Worm (Caenorhabditis elegans) whole organism, young adult: ENCODE data around the gene lgc-49.

Experiments used
- B0019.2 ChIP-seq: fragments of 200-800 bp; sonication (Bioruptor generic); conservative IDR thresholded peaks from 2 replicates; pipeline ENCODE4 v1.3.6; 2022; ENCODE audit warnings: missing genetic modification reagents, missing genetic modification characterization, missing compliant biosample characterization
- F39B2.1 ChIP-seq: fragments of 200-800 bp; sonication (Bioruptor generic); IDR thresholded peaks from 2 replicates; pipeline ENCODE4 v1.3.6; 2022; ENCODE audit warnings: missing genetic modification reagents, missing genetic modification characterization, missing compliant biosample characterization
- F49E8.2 ChIP-seq: sonication (generic microtip); optimal IDR thresholded peaks from 3 replicates; lab custom pipeline; 2017; ENCODE audit warnings: missing genetic modification characterization, mild to moderate bottlenecking, missing compliant biosample characterization, antibody characterized with exemption, moderate library complexity; ENCODE audit not compliant: insufficient read depth
- Y53G8AR.9 ChIP-seq: fragments of 200-800 bp; sonication (Bioruptor generic); conservative IDR thresholded peaks from 2 replicates; pipeline ENCODE4 v1.3.6; 2022; ENCODE audit warnings: missing genetic modification reagents, missing genetic modification characterization, missing compliant biosample characterization
- akir-1 ChIP-seq: fragments of 200-800 bp; sonication (Bioruptor generic); optimal IDR thresholded peaks from 2 replicates; lab custom pipeline; 2018; ENCODE audit warnings: mild to moderate bottlenecking, missing genetic modification characterization, moderate library complexity, missing compliant biosample characterization
- cebp-2 ChIP-seq: fragments of 200-800 bp; sonication (Bioruptor generic); IDR thresholded peaks from 2 replicates; pipeline ENCODE4 v1.3.6; 2022; ENCODE audit warnings: missing genetic modification characterization, missing compliant biosample characterization
- hlh-26 ChIP-seq: fragments of 200-800 bp; sonication (Bioruptor generic); conservative IDR thresholded peaks from 2 replicates; pipeline ENCODE4 v1.3.6; 2022; ENCODE audit warnings: missing genetic modification reagents, missing genetic modification characterization, missing compliant biosample characterization
- let-607 ChIP-seq, 2 experiments: fragments of 200-800 bp in 1 of 2; sonication (Bioruptor generic) in 1 of 2; sonication (generic microtip) in 1 of 2; optimal IDR thresholded peaks; 2 replicates each; lab custom pipeline; 2016 to 2018; ENCODE audit warnings: mild to moderate bottlenecking in 2 of 2, missing compliant biosample characterization in 2 of 2, missing genetic modification characterization in 2 of 2, moderate library complexity in 2 of 2, missing genotype in 1 of 2
- lin-35 ChIP-seq, 3 experiments: fragments of 150-350 bp in 2 of 3; sonication (generic microtip) in 1 of 3; optimal IDR thresholded peaks; 2 replicates each; lab custom pipeline; 2014 to 2018; ENCODE audit warnings: missing biosample characterization in 3 of 3, missing genetic modification characterization in 3 of 3, missing genetic modification reagents in 3 of 3
- sea-2 ChIP-seq: fragments of 200-800 bp; sonication (Bioruptor generic); IDR thresholded peaks from 2 replicates; pipeline ENCODE4 v1.3.6; 2022; ENCODE audit warnings: missing genetic modification characterization, missing compliant biosample characterization
- sptf-2 ChIP-seq: fragments of 200-800 bp; sonication (Bioruptor generic); optimal IDR thresholded peaks from 2 replicates; lab custom pipeline; 2018; ENCODE audit warnings: mild to moderate bottlenecking, missing genetic modification characterization, missing compliant biosample characterization
- ztf-22 ChIP-seq: fragments of 200-800 bp; sonication (Bioruptor generic); optimal IDR thresholded peaks from 2 replicates; lab custom pipeline; 2018; ENCODE audit warnings: mild to moderate bottlenecking, missing genetic modification characterization, moderate library complexity, missing compliant biosample characterization

- TF ChIP-seq B0019.2 (GFP tag; lab: Robert Waterston, UW) (no peak), let-607 (tag; optimal IDR thresholded peaks at IDR 0.05; lab: Kevin White, UChicago) (no peak), sea-2 (GFP tag; lab: Robert Waterston, UW) (no peak), sptf-2 (GFP tag; lab: Kevin White, UChicago) (no peak), F39B2.1 (GFP tag; lab: Robert Waterston, UW) (no peak), hlh-26 (GFP tag; lab: Robert Waterston, UW) (no peak), Y53G8AR.9 (GFP tag; lab: Robert Waterston, UW) (no peak), akir-1 (GFP tag; lab: Kevin White, UChicago) (no peak), lin-35 (GFP tag; optimal IDR thresholded peaks at IDR 0.05; lab: Kevin White, UChicago) (no peak), F49E8.2 (tag; lab: Kevin White, UChicago) (no peak), ztf-22 (GFP tag; lab: Kevin White, UChicago) (no peak), cebp-2 (GFP tag; lab: Robert Waterston, UW) (no peak)
These were observed 15.4 kb downstream of the lgc-49 start for ce11 chrV:11206467-11206866.
